Worm (Caenorhabditis elegans): ENCODE measurements around the gene R53.8.

Gene R53.8

DNA sequence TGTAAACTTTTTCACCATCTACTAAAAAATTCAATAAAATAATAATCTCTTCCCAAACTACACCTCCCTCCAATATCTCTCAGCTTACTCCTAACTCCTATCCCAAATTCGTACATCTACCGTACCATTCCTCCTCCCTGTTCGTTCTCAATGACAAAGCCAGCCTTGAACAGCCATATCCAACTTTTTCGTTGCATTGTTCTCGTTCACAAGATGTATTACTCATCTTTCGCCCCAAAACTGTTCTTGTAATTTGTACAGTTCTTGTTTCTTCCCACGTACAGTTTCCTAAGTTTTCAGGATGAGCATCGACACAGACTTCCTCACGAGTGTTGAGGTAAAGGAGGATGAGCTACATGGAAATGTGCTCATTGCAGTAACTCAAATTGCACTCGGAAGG lies 21.6 kb upstream of the R53.8 start, which contains the start of gene egl-43:
TSS of gene egl-43 (plus strand) at position 301 of the 400 bp plus-strand sequence.
- TF ChIP-seq ceh-36 (tag; optimal IDR thresholded peaks at IDR 0.05) (no peak), tbx-37 (GFP tag; conservative IDR thresholded peaks at IDR 0.05) (no peak), hnd-1 (tag; optimal IDR thresholded peaks at IDR 0.05) (no peak), scrt-1 (GFP tag; IDR thresholded peaks at IDR 0.05) (no peak), sea-1 (GFP tag; conservative IDR thresholded peaks at IDR 0.05) (no peak), hmg-4 (GFP tag; optimal IDR thresholded peaks at IDR 0.05) (no peak), ama-1 (optimal IDR thresholded peaks at IDR 0.05) (no peak), pes-1 (GFP tag; IDR thresholded peaks at IDR 0.05) (no peak), hmbx-1 (tag; optimal IDR thresholded peaks at IDR 0.05) (no peak), tbx-11 (GFP tag; IDR thresholded peaks at IDR 0.05) (no peak), tra-4 (tag; optimal IDR thresholded peaks at IDR 0.05) (no peak), B0310.2 (tag; optimal IDR thresholded peaks at IDR 0.05) (no peak), ceh-13 (GFP tag; optimal IDR thresholded peaks at IDR 0.05) (no peak), aly-1 (tag; optimal IDR thresholded peaks at IDR 0.05) (no peak), F13C5.2 (tag; optimal IDR thresholded peaks at IDR 0.05) (no peak), ets-7 (tag; optimal IDR thresholded peaks at IDR 0.05) (no peak), flt-1 (GFP tag; IDR thresholded peaks at IDR 0.05) (no peak)

DNA sequence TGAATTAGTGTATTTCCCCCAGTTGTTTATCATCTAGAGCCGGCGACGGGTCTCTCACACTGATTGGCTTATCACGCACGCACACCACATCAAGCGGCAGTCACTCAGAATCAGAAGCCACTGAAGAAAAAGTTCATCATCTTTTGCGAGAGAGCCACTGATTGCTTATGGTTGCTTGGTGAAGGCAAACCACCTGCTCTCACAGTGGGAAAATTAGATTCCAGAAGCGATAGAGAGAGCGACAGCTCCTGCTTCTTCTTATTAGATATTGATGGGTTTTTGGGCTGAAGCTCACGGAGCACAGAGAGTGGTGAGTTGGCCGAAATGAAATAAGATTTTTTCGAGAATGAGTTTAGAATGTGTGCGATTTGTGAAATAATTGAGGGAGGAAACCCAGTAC lies 20.4 kb upstream of the R53.8 start:
- TF ChIP-seq sea-1 (GFP tag; conservative IDR thresholded peaks at IDR 0.05) (no peak), tbx-37 (GFP tag; conservative IDR thresholded peaks at IDR 0.05) (no peak), tra-4 (tag; optimal IDR thresholded peaks at IDR 0.05) (no peak), hmbx-1 (tag; optimal IDR thresholded peaks at IDR 0.05) (no peak), ets-7 (tag; optimal IDR thresholded peaks at IDR 0.05) (no peak), ceh-36 (tag; optimal IDR thresholded peaks at IDR 0.05) (no peak), ama-1 (optimal IDR thresholded peaks at IDR 0.05) (no peak), pes-1 (GFP tag; IDR thresholded peaks at IDR 0.05) (no peak), B0310.2 (tag; optimal IDR thresholded peaks at IDR 0.05) (no peak), hmg-4 (GFP tag; optimal IDR thresholded peaks at IDR 0.05) (no peak), flt-1 (GFP tag; IDR thresholded peaks at IDR 0.05) (no peak)

DNA sequence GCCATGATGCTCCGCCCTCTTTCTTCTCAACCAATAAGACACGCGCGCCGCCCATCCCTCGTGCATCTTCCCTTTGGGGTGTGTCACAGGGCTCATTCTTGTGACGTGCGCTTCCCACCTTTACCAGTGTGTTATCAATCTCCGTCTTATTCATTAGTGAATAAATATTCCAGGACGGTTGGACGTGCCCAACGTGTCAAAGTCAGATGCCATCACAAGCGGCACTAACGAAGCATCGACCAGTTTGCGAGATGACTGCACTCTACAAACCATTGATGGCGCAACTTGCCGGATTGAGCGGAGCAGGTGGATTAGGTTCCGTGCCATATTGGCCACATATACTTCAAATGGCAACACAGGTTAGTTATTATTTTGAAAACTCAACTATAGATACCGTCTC lies 16.4 kb upstream of the R53.8 start:
- TF ChIP-seq ets-7 (tag; optimal IDR thresholded peaks at IDR 0.05) (no peak), ceh-13 (GFP tag; optimal IDR thresholded peaks at IDR 0.05) (no peak), B0310.2 (tag; optimal IDR thresholded peaks at IDR 0.05) (no peak), tra-4 (tag; optimal IDR thresholded peaks at IDR 0.05) (no peak), hmg-4 (GFP tag; optimal IDR thresholded peaks at IDR 0.05) (no peak), ceh-36 (tag; optimal IDR thresholded peaks at IDR 0.05) (no peak), tbx-37 (GFP tag; conservative IDR thresholded peaks at IDR 0.05) (no peak)

DNA sequence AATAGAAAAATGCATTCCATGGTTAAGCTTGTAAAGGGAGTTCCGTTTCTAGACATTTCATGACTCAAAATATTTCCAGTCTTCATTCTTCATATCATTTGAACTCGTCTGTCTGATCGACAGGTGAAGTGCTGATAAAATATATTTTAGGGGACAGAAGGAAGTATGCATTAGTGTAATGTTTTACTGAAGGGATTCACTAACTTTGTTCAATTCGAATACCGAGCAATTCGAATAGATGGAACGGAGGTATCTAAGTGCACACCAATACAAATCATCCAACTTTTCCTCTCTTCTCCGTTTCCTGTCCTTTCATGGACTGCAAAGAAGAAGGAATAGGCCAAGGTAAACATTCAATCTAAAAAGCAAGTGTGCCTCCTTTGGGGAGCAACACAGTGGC lies 12.7 kb upstream of the R53.8 start:
- no peak for TF ChIP-seq flt-1 (GFP tag; IDR thresholded peaks at IDR 0.05)
- no peak for TF ChIP-seq B0310.2 (tag; optimal IDR thresholded peaks at IDR 0.05)
- TF ChIP-seq sea-1 (GFP tag; conservative IDR thresholded peaks at IDR 0.05), result no peak
- TF ChIP-seq hmbx-1 (tag; optimal IDR thresholded peaks at IDR 0.05), result no peak
- no peak for TF ChIP-seq ceh-13 (GFP tag; optimal IDR thresholded peaks at IDR 0.05)
- no peak for TF ChIP-seq tbx-11 (GFP tag; IDR thresholded peaks at IDR 0.05)
- no peak for TF ChIP-seq hnd-1 (tag; optimal IDR thresholded peaks at IDR 0.05)

DNA sequence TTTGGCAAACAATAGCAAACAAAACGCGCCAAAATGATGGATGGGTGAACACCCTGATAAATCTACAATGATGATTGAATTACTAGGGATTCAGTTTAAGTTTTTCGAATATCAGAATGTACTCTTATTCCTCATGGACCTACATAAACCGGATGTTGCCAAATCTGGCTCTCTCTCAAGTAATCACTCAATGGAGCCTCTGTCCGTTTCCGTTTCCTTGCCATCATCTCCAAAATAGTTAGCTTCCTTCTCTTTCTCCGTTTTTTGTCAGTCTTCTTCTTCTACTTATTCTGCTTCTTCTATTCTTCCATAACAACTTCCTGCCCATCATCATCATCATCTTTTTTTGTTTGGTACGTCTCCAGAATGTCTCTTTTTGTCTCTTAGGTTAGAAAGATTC lies 11.2 kb upstream of the R53.8 start:
- TF ChIP-seq ceh-13 (GFP tag; optimal IDR thresholded peaks at IDR 0.05) (no peak), tbx-37 (GFP tag; conservative IDR thresholded peaks at IDR 0.05) (no peak), pes-1 (GFP tag; IDR thresholded peaks at IDR 0.05) (no peak), sea-1 (GFP tag; conservative IDR thresholded peaks at IDR 0.05) (no peak), aly-1 (tag; optimal IDR thresholded peaks at IDR 0.05) (no peak), ets-7 (tag; optimal IDR thresholded peaks at IDR 0.05) (no peak), scrt-1 (GFP tag; IDR thresholded peaks at IDR 0.05) (no peak), tra-4 (tag; optimal IDR thresholded peaks at IDR 0.05) (no peak)

DNA sequence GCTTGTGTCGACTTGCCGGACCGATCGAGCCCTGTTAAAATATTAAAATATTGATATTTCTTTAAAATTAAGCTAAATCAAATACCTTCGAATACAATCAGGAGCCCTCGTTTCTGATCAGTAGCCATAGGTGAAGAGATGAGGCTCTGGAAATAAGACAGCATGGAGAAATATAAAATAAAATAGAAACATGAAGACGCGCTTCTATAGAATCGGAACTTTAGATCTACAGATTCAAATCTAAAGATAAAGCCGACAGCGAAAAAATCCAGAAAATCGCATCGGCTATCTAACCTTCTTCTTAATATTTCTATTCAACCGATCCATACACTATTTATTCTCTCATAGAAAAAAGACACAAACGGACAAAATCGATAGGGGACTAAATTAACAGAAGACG lies 9.6 kb upstream of the R53.8 start, which contains the start of gene dtmk-1:
TSS of gene dtmk-1 (minus strand) at position 146 of the 400 bp plus-strand sequence.
- TF ChIP-seq ceh-13 (GFP tag; optimal IDR thresholded peaks at IDR 0.05), result no peak
- no peak for TF ChIP-seq scrt-1 (GFP tag; IDR thresholded peaks at IDR 0.05)
- no peak for TF ChIP-seq flt-1 (GFP tag; IDR thresholded peaks at IDR 0.05)
- TF ChIP-seq ets-7 (tag; optimal IDR thresholded peaks at IDR 0.05), result no peak
- no peak for TF ChIP-seq hmg-4 (GFP tag; optimal IDR thresholded peaks at IDR 0.05)
- TF ChIP-seq tbx-37 (GFP tag; conservative IDR thresholded peaks at IDR 0.05), result no peak
- TF ChIP-seq tbx-11 (GFP tag; IDR thresholded peaks at IDR 0.05), result no peak
- TF ChIP-seq pes-1 (GFP tag; IDR thresholded peaks at IDR 0.05), result no peak
- TF ChIP-seq hnd-1 (tag; optimal IDR thresholded peaks at IDR 0.05), result no peak
- no peak for TF ChIP-seq tra-4 (tag; optimal IDR thresholded peaks at IDR 0.05)
- no peak for TF ChIP-seq ama-1 (optimal IDR thresholded peaks at IDR 0.05)
- no peak for TF ChIP-seq ceh-36 (tag; optimal IDR thresholded peaks at IDR 0.05)
- no peak for TF ChIP-seq B0310.2 (tag; optimal IDR thresholded peaks at IDR 0.05)
- no peak for TF ChIP-seq sea-1 (GFP tag; conservative IDR thresholded peaks at IDR 0.05)
- TF ChIP-seq hmbx-1 (tag; optimal IDR thresholded peaks at IDR 0.05), result no peak
- TF ChIP-seq F13C5.2 (tag; optimal IDR thresholded peaks at IDR 0.05), result no peak
- TF ChIP-seq aly-1 (tag; optimal IDR thresholded peaks at IDR 0.05), result no peak

DNA sequence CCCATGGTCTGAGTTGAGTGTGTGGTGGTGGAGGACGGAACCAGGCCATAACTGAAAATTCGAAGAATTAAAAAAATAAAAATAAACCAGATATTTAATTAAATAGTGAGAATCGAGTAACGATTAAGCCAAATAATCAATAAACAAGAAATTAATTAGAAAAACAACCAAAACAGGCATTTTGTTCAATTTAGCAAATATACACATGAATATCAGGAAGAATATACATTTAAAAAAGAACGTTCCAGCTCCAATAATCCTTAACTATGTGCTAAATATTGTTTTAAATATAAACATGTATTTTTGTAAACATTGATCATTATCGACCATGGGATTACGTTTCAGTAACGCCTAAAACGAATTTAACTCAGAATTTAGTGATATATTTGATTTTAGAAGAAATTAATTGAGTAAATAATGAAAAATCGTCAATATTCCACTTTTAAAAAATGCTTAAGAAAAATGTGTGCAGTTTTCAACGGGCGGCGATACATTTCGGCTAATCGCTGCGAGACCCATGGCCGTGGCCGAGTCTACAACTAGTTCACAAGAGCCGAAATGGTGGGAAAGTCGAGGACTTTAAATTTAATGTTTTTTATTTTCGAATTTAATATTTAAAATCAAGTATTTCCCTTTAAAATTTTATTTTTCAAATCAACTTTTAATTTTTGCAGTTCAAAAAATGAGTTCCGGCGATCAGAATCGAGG lies 8.4 kb upstream of the R53.8 start, which contains the start of the genes R53.4 and psf-1:
TSS of gene R53.4 (minus strand) at position 51 of the 708 bp plus-strand sequence.
TSS of gene psf-1 (plus strand) at position 675 of the 708 bp plus-strand sequence.
- TF ChIP-seq pes-1 (GFP tag; IDR thresholded peaks at IDR 0.05) (0 out of 2 replicates have a peak, but pooled peaks have one; percentile 33), tbx-37 (GFP tag; conservative IDR thresholded peaks at IDR 0.05) (peak; percentile 57; the same call in 1 of the 2 replicates), tbx-11 (GFP tag; IDR thresholded peaks at IDR 0.05) (no peak)
